Fruit fly (Drosophila melanogaster): ENCODE measurements around the gene CG11630.

DNA sequence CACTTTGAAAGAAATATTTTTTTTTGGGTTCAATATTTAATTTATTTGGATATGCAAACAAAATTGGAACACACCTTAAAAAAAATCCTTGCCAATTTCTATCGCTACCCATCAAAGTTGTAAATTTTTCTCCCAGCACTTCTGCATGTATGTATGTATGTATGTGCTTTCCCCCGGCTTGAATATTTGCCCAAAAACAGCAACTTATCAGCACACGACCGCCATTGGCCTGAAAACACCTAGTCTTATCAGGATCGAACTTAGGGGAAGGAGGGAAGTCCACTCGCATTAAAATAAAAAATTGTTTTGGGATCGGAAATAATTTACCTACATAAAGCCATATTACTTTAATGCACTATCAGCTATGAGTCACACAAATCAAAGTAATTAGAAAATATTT is 29.9 kb downstream of the CG11630 start:
- TF ChIP-seq CG1603 (tag; optimal IDR thresholded peaks at IDR 0.05) (no peak), CG17612 (GFP tag; IDR thresholded peaks at IDR 0.05) (no peak), CG17829 (tag; optimal IDR thresholded peaks at IDR 0.05) (no peak), ERR (GFP tag; optimal IDR thresholded peaks at IDR 0.05) (no peak), CG11085 (GFP tag; IDR thresholded peaks at IDR 0.05) (no peak), slp2 (GFP tag; optimal IDR thresholded peaks at IDR 0.05) (no peak), NK7.1 (GFP tag; optimal IDR thresholded peaks at IDR 0.05) (no peak)

Measured in whole organism, embryonic.